Worm (Caenorhabditis elegans) whole organism, L3 larva: ENCODE data around the gene nspg-12.

ENCODE experiments used
- aly-2 ChIP-seq: fragments of 150-350 bp; optimal IDR thresholded peaks from 2 replicates; lab custom pipeline; 2014; ENCODE audit warnings: missing biosample characterization, missing genetic modification characterization
- ama-1 ChIP-seq: fragments of 150-350 bp; optimal IDR thresholded peaks from 2 replicates; lab custom pipeline; 2018
- ceh-28 ChIP-seq: fragments of 150-350 bp; optimal IDR thresholded peaks from 2 replicates; lab custom pipeline; 2014; ENCODE audit warnings: missing biosample characterization, missing genetic modification reagents, missing genetic modification characterization
- elt-1 ChIP-seq: fragments of 150-350 bp; optimal IDR thresholded peaks from 2 replicates; lab custom pipeline; 2014; ENCODE audit warnings: missing biosample characterization, missing genetic modification characterization
- lin-15B ChIP-seq: fragments of 150-350 bp; optimal IDR thresholded peaks from 2 replicates; lab custom pipeline; 2014; ENCODE audit warnings: missing biosample characterization, missing genetic modification characterization
- mdl-1 ChIP-seq: fragments of 150-350 bp; optimal IDR thresholded peaks from 2 replicates; lab custom pipeline; 2014; ENCODE audit warnings: missing biosample characterization, missing genetic modification characterization
- pha-4 ChIP-seq: fragments of 150-350 bp; optimal IDR thresholded peaks from 2 replicates; lab custom pipeline; 2014; ENCODE audit warnings: missing biosample characterization, missing genetic modification reagents, missing genetic modification characterization
- pqm-1 ChIP-seq: fragments of 150-350 bp; optimal IDR thresholded peaks from 2 replicates; lab custom pipeline; 2017; ENCODE audit warnings: missing biosample characterization, missing genetic modification characterization, inconsistent platforms
- sea-2 ChIP-seq: fragments of 150-350 bp; sonication (generic microtip); optimal IDR thresholded peaks from 4 replicates; lab custom pipeline; 2014; ENCODE audit warnings: missing biosample characterization, missing genetic modification reagents, missing genetic modification characterization
- skn-1 ChIP-seq: fragments of 150-350 bp; optimal IDR thresholded peaks from 2 replicates; lab custom pipeline; 2014; ENCODE audit warnings: missing biosample characterization, missing genetic modification characterization
- snpc-4 ChIP-seq: fragments of 150-350 bp; optimal IDR thresholded peaks from 2 replicates; lab custom pipeline; 2014; ENCODE audit warnings: missing biosample characterization, missing genetic modification characterization
- tbx-2 ChIP-seq: sonication (generic microtip); optimal IDR thresholded peaks from 2 replicates; lab custom pipeline; 2016; ENCODE audit warnings: mild to moderate bottlenecking, missing genetic modification characterization, missing compliant biosample characterization

- TF ChIP-seq mdl-1 (tag; lab: Kevin White, UChicago) = no peak
- no peak for TF ChIP-seq skn-1
- no peak for TF ChIP-seq lin-15B (tag; lab: Kevin White, UChicago)
- TF ChIP-seq elt-1 = no peak
- no peak for TF ChIP-seq aly-2 (tag; lab: Kevin White, UChicago)
- TF ChIP-seq ceh-28 (tag; lab: Kevin White, UChicago) = no peak
- TF ChIP-seq pha-4 (tag; lab: Kevin White, UChicago) = no peak
- TF ChIP-seq ama-1 = no peak
- no peak for TF ChIP-seq snpc-4 (tag; lab: Kevin White, UChicago)
- no peak for TF ChIP-seq sea-2 (GFP tag; lab: Kevin White, UChicago)
- TF ChIP-seq pqm-1 (tag; lab: Kevin White, UChicago) = no peak
- no peak for TF ChIP-seq tbx-2
Observed at ce11 chrX:5279674-5280073, 22.6 kb downstream of the nspg-12 start, which contains the start of gene rga-8.
